Worm (Caenorhabditis elegans) whole organism, L2 larva: Measurements from ENCODE around the gene rpc-2.

Experiments used
- ama-1 ChIP-seq: fragments of 150-350 bp; optimal IDR thresholded peaks from 2 replicates; lab custom pipeline; 2018; ENCODE audit warnings: inconsistent platforms
- blmp-1 ChIP-seq: sonication (generic microtip); optimal IDR thresholded peaks from 2 replicates; lab custom pipeline; 2017; ENCODE audit warnings: missing genetic modification characterization, mild to moderate bottlenecking, missing compliant biosample characterization, antibody characterized with exemption, moderate library complexity; ENCODE audit not compliant: insufficient read depth
- mab-5 ChIP-seq: fragments of 150-350 bp; optimal IDR thresholded peaks from 2 replicates; lab custom pipeline; 2014; ENCODE audit warnings: missing biosample characterization, missing genetic modification characterization
- mdl-1 ChIP-seq, 2 experiments: fragments of 150-350 bp in 1 of 2; sonication (generic microtip) in 1 of 2; optimal IDR thresholded peaks; 2 replicates each; lab custom pipeline; 2017; ENCODE audit warnings: missing biosample characterization in 2 of 2, missing genetic modification characterization in 2 of 2
- nhr-12 ChIP-seq: fragments of 150-350 bp; optimal IDR thresholded peaks from 2 replicates; lab custom pipeline; 2014; ENCODE audit warnings: missing biosample characterization, missing genetic modification characterization
- nhr-237 ChIP-seq: fragments of 150-350 bp; optimal IDR thresholded peaks from 2 replicates; lab custom pipeline; 2014; ENCODE audit warnings: missing biosample characterization, missing genetic modification characterization
- nhr-25 ChIP-seq: fragments of 150-350 bp; sonication (generic microtip); optimal IDR thresholded peaks from 3 replicates; lab custom pipeline; 2014; ENCODE audit warnings: missing biosample characterization, missing genetic modification characterization
- unc-55 ChIP-seq: fragments of 150-350 bp; sonication (generic microtip); optimal IDR thresholded peaks from 3 replicates; lab custom pipeline; 2014; ENCODE audit warnings: missing biosample characterization, missing genetic modification reagents, missing genetic modification characterization
- ztf-11 ChIP-seq: sonication (generic microtip); optimal IDR thresholded peaks from 2 replicates; lab custom pipeline; 2017; ENCODE audit warnings: missing biosample characterization, missing genetic modification characterization

- TF ChIP-seq mab-5 (no peak), ama-1 (no peak), blmp-1 (tag; lab: Kevin White, UChicago) (no peak), ztf-11 (tag; lab: Kevin White, UChicago) (no peak), nhr-12 (tag; lab: Kevin White, UChicago) (no peak), mdl-1 (tag; optimal IDR thresholded peaks at IDR 0.05; lab: Kevin White, UChicago) (no peak), nhr-25 (tag; lab: Kevin White, UChicago) (no peak), nhr-237 (tag; lab: Kevin White, UChicago) (no peak), unc-55 (GFP tag; lab: Kevin White, UChicago) (no peak)
Observed at ce11 chrIII:5521930-5522329, 35.2 kb upstream of the rpc-2 start, which contains the start of gene D1044.4.
